Worm (Caenorhabditis elegans) whole organism, L2 larva: ENCODE results near the gene srx-26.

Experiments used
- R02D3.7 ChIP-seq: fragments of 150-350 bp; optimal IDR thresholded peaks from 2 replicates; lab custom pipeline; 2014; ENCODE audit warnings: missing biosample characterization, missing genetic modification characterization
- aly-2 ChIP-seq: fragments of 150-350 bp; optimal IDR thresholded peaks from 2 replicates; lab custom pipeline; 2014; ENCODE audit warnings: missing biosample characterization, missing genetic modification characterization
- egl-27 ChIP-seq: sonication (generic microtip); optimal IDR thresholded peaks from 3 replicates; lab custom pipeline; 2017; ENCODE audit warnings: missing biosample characterization, missing genetic modification reagents, missing genetic modification characterization
- elt-3 ChIP-seq: sonication (generic microtip); optimal IDR thresholded peaks from 2 replicates; lab custom pipeline; 2017; ENCODE audit warnings: missing biosample characterization, missing genetic modification characterization
- lin-39 ChIP-seq: fragments of 150-350 bp; optimal IDR thresholded peaks from 2 replicates; lab custom pipeline; 2014; ENCODE audit warnings: missing biosample characterization, missing genetic modification reagents, missing genetic modification characterization
- nhr-6 ChIP-seq: fragments of 150-350 bp; optimal IDR thresholded peaks from 2 replicates; lab custom pipeline; 2014; ENCODE audit warnings: missing biosample characterization, missing genetic modification characterization
- sma-3 ChIP-seq: sonication (generic microtip); optimal IDR thresholded peaks from 2 replicates; lab custom pipeline; 2016; ENCODE audit warnings: missing genetic modification reagents, missing genetic modification characterization, missing compliant biosample characterization
- snpc-4 ChIP-seq: fragments of 150-350 bp; optimal IDR thresholded peaks from 2 replicates; lab custom pipeline; 2014; ENCODE audit warnings: missing biosample characterization, missing genetic modification characterization
- unc-62 ChIP-seq: fragments of 150-350 bp; optimal IDR thresholded peaks from 2 replicates; lab custom pipeline; 2014; ENCODE audit warnings: missing biosample characterization, missing genetic modification reagents, missing genetic modification characterization
- ztf-11 ChIP-seq: sonication (generic microtip); optimal IDR thresholded peaks from 2 replicates; lab custom pipeline; 2017; ENCODE audit warnings: missing biosample characterization, missing genetic modification characterization

- TF ChIP-seq nhr-6 (tag; lab: Kevin White, UChicago) (no peak), elt-3 (no peak), unc-62 (GFP tag; lab: Kevin White, UChicago) (no peak), snpc-4 (tag; lab: Kevin White, UChicago) (no peak), aly-2 (no peak), sma-3 (GFP tag; lab: Kevin White, UChicago) (no peak), R02D3.7 (tag; lab: Kevin White, UChicago) (no peak), lin-39 (tag; lab: Kevin White, UChicago) (no peak), egl-27 (tag; lab: Kevin White, UChicago) (no peak), ztf-11 (tag; lab: Kevin White, UChicago) (no peak)
Observed at ce11 chrV:2757226-2757893, 4.5 kb upstream of the srx-26 start, which contains the start of gene srx-28.
